Worm (Caenorhabditis elegans): ENCODE results near the gene spp-21.

DNA sequence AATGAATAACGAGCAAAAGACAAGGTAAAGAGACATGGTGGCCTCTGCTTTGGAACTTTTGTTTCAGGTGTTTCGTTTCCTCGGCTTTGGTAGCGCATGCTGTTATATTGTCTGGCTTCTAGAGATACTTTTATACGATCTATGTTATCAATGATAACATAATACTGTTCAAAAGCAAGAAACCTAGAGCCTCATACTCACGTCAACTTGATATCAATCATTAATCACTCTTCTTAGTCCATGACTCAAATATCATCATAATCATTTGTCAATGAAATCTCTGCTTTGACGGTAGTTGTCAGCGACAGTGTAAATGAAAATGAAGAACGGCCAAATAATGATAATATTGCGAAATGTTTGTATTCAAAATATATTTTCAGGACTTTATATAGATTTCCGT is 39.7 kb upstream of the spp-21 start:
- TF ChIP-seq aly-2 (tag; optimal IDR thresholded peaks at IDR 0.05), result no peak
- no peak for TF ChIP-seq ama-1 (optimal IDR thresholded peaks at IDR 0.05)
- no peak for TF ChIP-seq nhr-6 (tag; optimal IDR thresholded peaks at IDR 0.05)
- no peak for TF ChIP-seq ceh-16 (tag; optimal IDR thresholded peaks at IDR 0.05)
- TF ChIP-seq ztf-11 (tag; optimal IDR thresholded peaks at IDR 0.05), result no peak
- no peak for TF ChIP-seq snpc-4 (tag; optimal IDR thresholded peaks at IDR 0.05)
- TF ChIP-seq nhr-25 (tag; optimal IDR thresholded peaks at IDR 0.05), result no peak
- TF ChIP-seq fos-1 (tag; optimal IDR thresholded peaks at IDR 0.05), result peak; percentile 26
- TF ChIP-seq ceh-82 (tag; optimal IDR thresholded peaks at IDR 0.05), result no peak
- TF ChIP-seq zag-1 (tag; optimal IDR thresholded peaks at IDR 0.05), result no peak
